Worm (Caenorhabditis elegans): ENCODE results near the gene H03G16.7.

The H03G16.7 gene

ce11 chrX:15069242-15069641 lies 13.4 kb upstream of the H03G16.7 start, which contains the start of gene mam-6:
Gene mam-6 (minus strand): TSS chrX:15069342.
- TF ChIP-seq hmbx-1 (tag; optimal IDR thresholded peaks at IDR 0.05) = no peak
- no peak for TF ChIP-seq tra-4 (tag; optimal IDR thresholded peaks at IDR 0.05)
- no peak for TF ChIP-seq scrt-1 (GFP tag; IDR thresholded peaks at IDR 0.05)
- TF ChIP-seq ceh-13 (GFP tag; optimal IDR thresholded peaks at IDR 0.05) = no peak
- TF ChIP-seq tbx-11 (GFP tag; IDR thresholded peaks at IDR 0.05) = no peak
- TF ChIP-seq hnd-1 (tag; optimal IDR thresholded peaks at IDR 0.05) = no peak
- TF ChIP-seq aly-1 (tag; optimal IDR thresholded peaks at IDR 0.05) = no peak
- TF ChIP-seq sea-1 (GFP tag; conservative IDR thresholded peaks at IDR 0.05) = no peak
- no peak for TF ChIP-seq ceh-36 (tag; optimal IDR thresholded peaks at IDR 0.05)
- no peak for TF ChIP-seq F13C5.2 (tag; optimal IDR thresholded peaks at IDR 0.05)
- TF ChIP-seq tbx-37 (GFP tag; conservative IDR thresholded peaks at IDR 0.05) = no peak
- no peak for TF ChIP-seq pes-1 (GFP tag; IDR thresholded peaks at IDR 0.05)
- no peak for TF ChIP-seq hmg-4 (GFP tag; optimal IDR thresholded peaks at IDR 0.05)

ce11 chrX:15060303-15060702 lies 4.5 kb upstream of the H03G16.7 start, which contains the start of gene fbxa-96:
Gene fbxa-96 (minus strand): TSS chrX:15060403.
- TF ChIP-seq aly-1 (tag; optimal IDR thresholded peaks at IDR 0.05) (no peak), scrt-1 (GFP tag; IDR thresholded peaks at IDR 0.05) (no peak), pes-1 (GFP tag; IDR thresholded peaks at IDR 0.05) (no peak), ceh-13 (GFP tag; optimal IDR thresholded peaks at IDR 0.05) (no peak), sea-1 (GFP tag; conservative IDR thresholded peaks at IDR 0.05) (no peak), ets-7 (tag; optimal IDR thresholded peaks at IDR 0.05) (no peak), tbx-37 (GFP tag; conservative IDR thresholded peaks at IDR 0.05) (no peak), B0310.2 (tag; optimal IDR thresholded peaks at IDR 0.05) (no peak), tra-4 (tag; optimal IDR thresholded peaks at IDR 0.05) (no peak), hmbx-1 (tag; optimal IDR thresholded peaks at IDR 0.05) (no peak), ama-1 (optimal IDR thresholded peaks at IDR 0.05) (no peak), hnd-1 (tag; optimal IDR thresholded peaks at IDR 0.05) (no peak), hmg-4 (GFP tag; optimal IDR thresholded peaks at IDR 0.05) (no peak), flt-1 (GFP tag; IDR thresholded peaks at IDR 0.05) (no peak), ceh-36 (tag; optimal IDR thresholded peaks at IDR 0.05) (no peak), F13C5.2 (tag; optimal IDR thresholded peaks at IDR 0.05) (no peak), tbx-11 (GFP tag; IDR thresholded peaks at IDR 0.05) (no peak)

ce11 chrX:15057900-15058299 lies 2.1 kb upstream of the H03G16.7 start:
- TF ChIP-seq F13C5.2 (tag; optimal IDR thresholded peaks at IDR 0.05) = no peak
- no peak for TF ChIP-seq pes-1 (GFP tag; IDR thresholded peaks at IDR 0.05)
- TF ChIP-seq hnd-1 (tag; optimal IDR thresholded peaks at IDR 0.05) = no peak
- TF ChIP-seq ceh-36 (tag; optimal IDR thresholded peaks at IDR 0.05) = no peak
- TF ChIP-seq tra-4 (tag; optimal IDR thresholded peaks at IDR 0.05) = no peak
- TF ChIP-seq tbx-11 (GFP tag; IDR thresholded peaks at IDR 0.05) = no peak
- TF ChIP-seq scrt-1 (GFP tag; IDR thresholded peaks at IDR 0.05) = no peak
- TF ChIP-seq hmbx-1 (tag; optimal IDR thresholded peaks at IDR 0.05) = no peak
- no peak for TF ChIP-seq ama-1 (optimal IDR thresholded peaks at IDR 0.05)
- no peak for TF ChIP-seq sea-1 (GFP tag; conservative IDR thresholded peaks at IDR 0.05)
- no peak for TF ChIP-seq aly-1 (tag; optimal IDR thresholded peaks at IDR 0.05)
- no peak for TF ChIP-seq B0310.2 (tag; optimal IDR thresholded peaks at IDR 0.05)
- TF ChIP-seq ceh-13 (GFP tag; optimal IDR thresholded peaks at IDR 0.05) = no peak
- no peak for TF ChIP-seq hmg-4 (GFP tag; optimal IDR thresholded peaks at IDR 0.05)
- no peak for TF ChIP-seq flt-1 (GFP tag; IDR thresholded peaks at IDR 0.05)
- TF ChIP-seq ets-7 (tag; optimal IDR thresholded peaks at IDR 0.05) = no peak
- no peak for TF ChIP-seq tbx-37 (GFP tag; conservative IDR thresholded peaks at IDR 0.05)

ce11 chrX:15056737-15057136 lies 923 bp upstream of the H03G16.7 start, which contains the start of gene H03G16.5:
Gene H03G16.5 (minus strand): TSS chrX:15056837.
- no peak for TF ChIP-seq ama-1 (optimal IDR thresholded peaks at IDR 0.05)
- TF ChIP-seq hmbx-1 (tag; optimal IDR thresholded peaks at IDR 0.05) = no peak
- TF ChIP-seq flt-1 (GFP tag; IDR thresholded peaks at IDR 0.05) = no peak
- no peak for TF ChIP-seq tbx-11 (GFP tag; IDR thresholded peaks at IDR 0.05)
- TF ChIP-seq aly-1 (tag; optimal IDR thresholded peaks at IDR 0.05) = no peak
- TF ChIP-seq pes-1 (GFP tag; IDR thresholded peaks at IDR 0.05) = no peak
- no peak for TF ChIP-seq ceh-36 (tag; optimal IDR thresholded peaks at IDR 0.05)
- TF ChIP-seq sea-1 (GFP tag; conservative IDR thresholded peaks at IDR 0.05) = no peak
- no peak for TF ChIP-seq hmg-4 (GFP tag; optimal IDR thresholded peaks at IDR 0.05)
- TF ChIP-seq tbx-37 (GFP tag; conservative IDR thresholded peaks at IDR 0.05) = no peak
- no peak for TF ChIP-seq ets-7 (tag; optimal IDR thresholded peaks at IDR 0.05)
- TF ChIP-seq F13C5.2 (tag; optimal IDR thresholded peaks at IDR 0.05) = no peak
- TF ChIP-seq tra-4 (tag; optimal IDR thresholded peaks at IDR 0.05) = no peak
- no peak for TF ChIP-seq scrt-1 (GFP tag; IDR thresholded peaks at IDR 0.05)
- TF ChIP-seq ceh-13 (GFP tag; optimal IDR thresholded peaks at IDR 0.05) = no peak

DNA sequence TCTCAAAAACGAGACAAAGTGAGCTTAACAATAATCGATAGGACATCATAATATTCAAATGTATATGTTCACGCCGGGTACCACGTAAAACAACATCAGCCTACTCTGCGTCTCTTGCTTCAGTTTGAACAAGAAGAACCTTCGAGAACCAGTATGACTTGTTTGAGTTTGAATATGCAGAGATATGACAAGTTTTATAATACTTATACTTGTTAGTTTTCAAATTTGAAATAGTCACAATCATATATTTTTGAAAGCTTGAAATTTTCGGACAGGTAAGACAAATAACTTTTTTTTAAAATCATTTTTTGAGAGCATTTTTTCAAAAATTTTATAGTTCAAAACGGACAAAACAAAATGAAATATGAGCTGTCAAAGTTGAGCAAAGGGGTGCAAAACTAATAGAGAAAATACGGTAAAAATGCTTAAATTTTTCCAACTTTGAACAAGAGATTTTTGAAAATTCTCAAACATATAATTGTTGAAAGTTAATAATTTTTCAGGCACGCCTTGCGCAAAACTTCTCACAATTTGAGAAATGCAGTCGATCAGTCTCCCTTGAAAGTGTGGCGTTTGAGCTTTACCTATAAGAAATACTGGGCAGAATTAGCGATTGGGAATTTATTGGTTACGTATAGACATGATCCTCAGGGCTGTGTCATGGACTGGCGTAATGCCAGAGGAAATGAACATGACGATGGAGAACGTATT lies 2.4 kb downstream of the H03G16.7 start, which contains the start of gene H03G16.1:
Gene H03G16.1 (plus strand): TSS at position 661 of the 711 bp plus-strand sequence.
- TF ChIP-seq sea-1 (GFP tag; conservative IDR thresholded peaks at IDR 0.05) (no peak), hmg-4 (GFP tag; optimal IDR thresholded peaks at IDR 0.05) (no peak), ceh-13 (GFP tag; optimal IDR thresholded peaks at IDR 0.05) (no peak), flt-1 (GFP tag; IDR thresholded peaks at IDR 0.05) (no peak), tra-4 (tag; optimal IDR thresholded peaks at IDR 0.05) (no peak), ama-1 (optimal IDR thresholded peaks at IDR 0.05) (no peak), scrt-1 (GFP tag; IDR thresholded peaks at IDR 0.05) (no peak)

DNA sequence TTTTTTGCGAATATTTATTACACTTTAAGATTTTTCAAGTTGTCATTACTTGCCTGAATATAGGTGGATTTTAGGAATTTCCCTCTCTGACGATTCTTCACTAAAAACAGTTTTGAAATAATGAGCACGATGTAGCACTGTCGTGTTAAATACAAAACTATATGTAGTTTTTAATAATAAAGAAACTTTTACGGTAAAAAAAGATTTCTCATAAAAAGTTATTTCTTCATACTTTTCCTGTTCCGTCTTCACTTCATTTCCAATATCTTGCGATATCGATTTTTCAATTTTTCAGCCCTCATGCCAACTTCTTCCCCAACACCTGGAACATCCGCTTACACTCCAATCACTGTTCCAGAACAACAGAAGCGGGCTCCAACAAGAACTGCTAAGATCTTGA lies 3.4 kb downstream of the H03G16.7 start, which contains the start of gene H03G16.6:
Gene H03G16.6 (plus strand): TSS at position 301 of the 400 bp plus-strand sequence.
- TF ChIP-seq tbx-37 (GFP tag; conservative IDR thresholded peaks at IDR 0.05) (no peak), ceh-36 (tag; optimal IDR thresholded peaks at IDR 0.05) (no peak), ama-1 (optimal IDR thresholded peaks at IDR 0.05) (no peak), sea-1 (GFP tag; conservative IDR thresholded peaks at IDR 0.05) (no peak), B0310.2 (tag; optimal IDR thresholded peaks at IDR 0.05) (no peak), tra-4 (tag; optimal IDR thresholded peaks at IDR 0.05) (no peak), ets-7 (tag; optimal IDR thresholded peaks at IDR 0.05) (no peak), tbx-11 (GFP tag; IDR thresholded peaks at IDR 0.05) (no peak), hmbx-1 (tag; optimal IDR thresholded peaks at IDR 0.05) (no peak), flt-1 (GFP tag; IDR thresholded peaks at IDR 0.05) (no peak)

ce11 chrX:15050006-15050405 lies 5.8 kb downstream of the H03G16.7 start:
- TF ChIP-seq B0310.2 (tag; optimal IDR thresholded peaks at IDR 0.05) (no peak), pes-1 (GFP tag; IDR thresholded peaks at IDR 0.05) (no peak), ets-7 (tag; optimal IDR thresholded peaks at IDR 0.05) (no peak), ceh-13 (GFP tag; optimal IDR thresholded peaks at IDR 0.05) (no peak), ama-1 (optimal IDR thresholded peaks at IDR 0.05) (no peak), tra-4 (tag; optimal IDR thresholded peaks at IDR 0.05) (no peak), tbx-37 (GFP tag; conservative IDR thresholded peaks at IDR 0.05) (no peak), hnd-1 (tag; optimal IDR thresholded peaks at IDR 0.05) (no peak), hmg-4 (GFP tag; optimal IDR thresholded peaks at IDR 0.05) (no peak)
